Fruit fly (Drosophila melanogaster) whole organism, embryonic: ENCODE data around the gene CG2681.
A peak's percentile ranks its signal among the peaks of the same experiment; 100 is the strongest.

Source experiments
- ATbp ChIP-seq: fragments of 200-800 bp; sonication (Bioruptor generic); optimal IDR thresholded peaks from 2 replicates; lab custom pipeline; 2017; ENCODE audit warnings: missing biosample characterization, mild to moderate bottlenecking, missing genetic modification characterization, missing genetic modification reagents
- Antp ChIP-seq: fragments of 200-800 bp; sonication (Bioruptor generic); optimal IDR thresholded peaks from 3 replicates; lab custom pipeline; 2016; ENCODE audit warnings: missing biosample characterization, missing genetic modification characterization
- CG10267 ChIP-seq: fragments of 200-800 bp; sonication (Bioruptor generic); optimal IDR thresholded peaks from 2 replicates; lab custom pipeline; 2018; ENCODE audit warnings: missing biosample characterization, mild to moderate bottlenecking, missing genetic modification characterization, moderate library complexity
- CG10321 ChIP-seq: fragments of 200-800 bp; sonication (Bioruptor generic); IDR thresholded peaks from 2 replicates; pipeline ENCODE4 v1.3.6; 2022; ENCODE audit warnings: missing biosample characterization, missing genetic modification characterization
- CG13424 ChIP-seq: fragments of 200-800 bp; sonication (Bioruptor generic); optimal IDR thresholded peaks from 2 replicates; lab custom pipeline; 2019; ENCODE audit warnings: missing biosample characterization, mild to moderate bottlenecking, missing genetic modification characterization, moderate library complexity
- CG2116 ChIP-seq: fragments of 200-800 bp; sonication (Bioruptor generic); optimal IDR thresholded peaks from 3 replicates; lab custom pipeline; 2018; ENCODE audit warnings: missing biosample characterization, mild to moderate bottlenecking, missing genetic modification characterization
- CG2199 ChIP-seq: fragments of 200-800 bp; sonication (Bioruptor generic); IDR thresholded peaks from 3 replicates; pipeline ENCODE4 v1.3.6; 2022; ENCODE audit warnings: missing biosample characterization, missing genetic modification characterization
- CG32767 ChIP-seq: fragments of 200-800 bp; sonication (Bioruptor generic); IDR thresholded peaks from 2 replicates; pipeline ENCODE4 v1.3.6; 2022; ENCODE audit warnings: missing biosample characterization, missing genetic modification characterization
- CG34376 ChIP-seq: fragments of 200-800 bp; sonication (Bioruptor generic); optimal IDR thresholded peaks from 2 replicates; lab custom pipeline; 2018; ENCODE audit warnings: missing biosample characterization, mild to moderate bottlenecking, missing genetic modification characterization
- CG9932 ChIP-seq: fragments of 200-800 bp; sonication (Bioruptor generic); IDR thresholded peaks from 2 replicates; pipeline ENCODE4 v1.3.6; 2022; ENCODE audit warnings: missing biosample characterization, missing genetic modification characterization
- CHES-1-like ChIP-seq: fragments of 200-800 bp; sonication (Bioruptor generic); optimal IDR thresholded peaks from 2 replicates; lab custom pipeline; 2016; ENCODE audit warnings: missing biosample characterization, missing genetic modification characterization
- D19A ChIP-seq: fragments of 200-800 bp; optimal IDR thresholded peaks from 3 replicates; lab custom pipeline; 2019; ENCODE audit warnings: missing biosample characterization, mild to moderate bottlenecking, missing genetic modification characterization, moderate library complexity
- Doc2 ChIP-seq: fragments of 200-800 bp; sonication (Bioruptor generic); IDR thresholded peaks from 2 replicates; pipeline ENCODE4 v1.3.6; 2022; ENCODE audit warnings: missing biosample characterization, missing genetic modification characterization
- Eip74EF ChIP-seq, 2 experiments: fragments of 200-800 bp in 1 of 2; fragments of >200 bp in 1 of 2; sonication (Bioruptor generic) in 1 of 2; optimal IDR thresholded peaks; 2 replicates each; lab custom pipeline; 2017 to 2019; ENCODE audit warnings: missing biosample characterization in 2 of 2, missing genetic modification characterization in 2 of 2, mild to moderate bottlenecking in 1 of 2, moderate library complexity in 1 of 2
- Lim3 ChIP-seq: fragments of 200-800 bp; sonication (Bioruptor generic); IDR thresholded peaks from 2 replicates; pipeline ENCODE4 v1.3.6; 2022; ENCODE audit warnings: missing biosample characterization, missing genetic modification characterization
- Max ChIP-seq: fragments of 200-800 bp; sonication (Bioruptor generic); optimal IDR thresholded peaks from 2 replicates; lab custom pipeline; 2016; ENCODE audit warnings: missing biosample characterization, mild to moderate bottlenecking, missing genetic modification characterization
- Mrtf ChIP-seq: fragments of 200-800 bp; sonication (Bioruptor generic); IDR thresholded peaks from 3 replicates; pipeline ENCODE4 v1.3.6; 2022; ENCODE audit warnings: missing biosample characterization, missing genetic modification characterization
- NC2β ChIP-seq: fragments of 200-800 bp; sonication (Bioruptor generic); optimal IDR thresholded peaks from 2 replicates; lab custom pipeline; 2016; ENCODE audit warnings: missing biosample characterization, missing genetic modification characterization
- Oli ChIP-seq: fragments of 200-800 bp; sonication (Bioruptor generic); optimal IDR thresholded peaks from 2 replicates; lab custom pipeline; 2018; ENCODE audit warnings: missing biosample characterization, mild to moderate bottlenecking, missing genetic modification characterization, moderate library complexity
- Rfx ChIP-seq: fragments of 200-800 bp; sonication (Bioruptor generic); IDR thresholded peaks from 2 replicates; pipeline ENCODE4 v1.3.6; 2022; ENCODE audit warnings: missing biosample characterization, missing genetic modification characterization
- Rx ChIP-seq: fragments of 200-800 bp; sonication (Bioruptor generic); IDR thresholded peaks from 2 replicates; pipeline ENCODE4 v1.3.6; 2022; ENCODE audit warnings: missing biosample characterization, missing genetic modification characterization
- Sin3A ChIP-seq: fragments of >200 bp; optimal IDR thresholded peaks from 2 replicates; lab custom pipeline; 2018
- TFAM ChIP-seq: fragments of 200-800 bp; sonication (Bioruptor generic); optimal IDR thresholded peaks from 2 replicates; lab custom pipeline; 2017; ENCODE audit warnings: missing biosample characterization, missing genetic modification characterization, inconsistent platforms
- Trl ChIP-seq, 3 experiments: fragments of >200 bp in 2 of 3; fragments of 200-800 bp in 1 of 3; sonication (Bioruptor generic) in 1 of 3; optimal IDR thresholded peaks; 2 replicates in 1 of 3; 3 replicates in 2 of 3; lab custom pipeline; 2016 to 2017; ENCODE audit warnings: missing biosample characterization in 1 of 3, missing genetic modification characterization in 1 of 3
- ac ChIP-seq: fragments of 200-800 bp; sonication (Bioruptor generic); optimal IDR thresholded peaks from 3 replicates; lab custom pipeline; 2017; ENCODE audit warnings: missing biosample characterization, mild to moderate bottlenecking, missing genetic modification characterization
- bcd ChIP-seq: fragments of 200-800 bp; sonication (Bioruptor generic); optimal IDR thresholded peaks from 2 replicates; lab custom pipeline; 2017; ENCODE audit warnings: missing biosample characterization, mild to moderate bottlenecking, missing genetic modification characterization
- caup ChIP-seq: fragments of 200-800 bp; sonication (Bioruptor generic); optimal IDR thresholded peaks from 3 replicates; lab custom pipeline; 2017; ENCODE audit warnings: missing biosample characterization, mild to moderate bottlenecking, missing genetic modification characterization, moderate library complexity; ENCODE audit not compliant: severe bottlenecking
- corto ChIP-seq: fragments of 200-800 bp; sonication (Bioruptor generic); optimal IDR thresholded peaks from 2 replicates; lab custom pipeline; 2016; ENCODE audit warnings: missing biosample characterization, mild to moderate bottlenecking, missing genetic modification characterization, moderate library complexity
- crc ChIP-seq: fragments of 200-800 bp; sonication (Bioruptor generic); optimal IDR thresholded peaks from 2 replicates; lab custom pipeline; 2016; ENCODE audit warnings: missing biosample characterization, missing genetic modification characterization
- danr ChIP-seq: fragments of 200-800 bp; sonication (Bioruptor generic); IDR thresholded peaks from 2 replicates; pipeline ENCODE4 v1.3.6; 2022; ENCODE audit warnings: missing biosample characterization, missing genetic modification characterization
- emc ChIP-seq: fragments of 200-800 bp; sonication (Bioruptor generic); optimal IDR thresholded peaks from 2 replicates; lab custom pipeline; 2016; ENCODE audit warnings: missing biosample characterization, missing genetic modification characterization
- ems ChIP-seq: fragments of 200-800 bp; sonication (Bioruptor generic); optimal IDR thresholded peaks from 3 replicates; lab custom pipeline; 2016; ENCODE audit warnings: missing biosample characterization, missing genetic modification characterization
- exex ChIP-seq: fragments of 200-800 bp; sonication (Bioruptor generic); optimal IDR thresholded peaks from 4 replicates; lab custom pipeline; 2018; ENCODE audit warnings: missing biosample characterization, mild to moderate bottlenecking, missing genetic modification characterization, moderate library complexity
- fd102C ChIP-seq: fragments of 200-800 bp; sonication (Bioruptor generic); optimal IDR thresholded peaks from 2 replicates; lab custom pipeline; 2018; ENCODE audit warnings: missing biosample characterization, mild to moderate bottlenecking, missing genetic modification characterization, moderate library complexity
- gcm2 ChIP-seq: fragments of 200-800 bp; sonication (Bioruptor generic); optimal IDR thresholded peaks from 2 replicates; lab custom pipeline; 2016; ENCODE audit warnings: missing biosample characterization, missing genetic modification characterization
- grau ChIP-seq: fragments of 200-800 bp; optimal IDR thresholded peaks from 3 replicates; lab custom pipeline; 2019; ENCODE audit warnings: missing biosample characterization, mild to moderate bottlenecking, missing genetic modification characterization, moderate library complexity
- gsb ChIP-seq: fragments of 200-800 bp; sonication (Bioruptor generic); IDR thresholded peaks from 2 replicates; pipeline ENCODE4 v1.3.6; 2022; ENCODE audit warnings: missing biosample characterization, missing genetic modification characterization
- hbn ChIP-seq: fragments of 200-800 bp; sonication (Bioruptor generic); IDR thresholded peaks from 2 replicates; pipeline ENCODE4 v1.3.6; 2022; ENCODE audit warnings: missing biosample characterization, missing genetic modification characterization; ENCODE audit not compliant: partially characterized antibody
- her ChIP-seq: fragments of 200-800 bp; sonication (Bioruptor generic); optimal IDR thresholded peaks from 2 replicates; lab custom pipeline; 2016; ENCODE audit warnings: missing biosample characterization, missing genetic modification characterization
- insv ChIP-seq, 2 experiments: fragments of 200-800 bp; sonication (Bioruptor generic); optimal IDR thresholded peaks; 3 replicates each; lab custom pipeline; 2016 to 2018; ENCODE audit warnings: missing biosample characterization in 2 of 2, missing genetic modification characterization in 2 of 2
- p53 ChIP-seq: fragments of 200-800 bp; sonication (Bioruptor generic); optimal IDR thresholded peaks from 2 replicates; lab custom pipeline; 2016; ENCODE audit warnings: missing biosample characterization, missing genetic modification characterization
- pan ChIP-seq, 4 experiments: fragments of >200 bp in 3 of 4; fragments of 200-800 bp in 1 of 4; sonication (Bioruptor generic) in 1 of 4; optimal IDR thresholded peaks in 3 of 4; IDR thresholded peaks in 1 of 4; 2 replicates each; pipeline versions ENCODE4 v1.3.6 to Lab custom; 2017 to 2022; ENCODE audit warnings: missing biosample characterization in 2 of 4, missing genetic modification characterization in 2 of 4, mixed read lengths in 1 of 4
- pita ChIP-seq: fragments of 200-800 bp; sonication (Bioruptor generic); optimal IDR thresholded peaks from 2 replicates; lab custom pipeline; 2017; ENCODE audit warnings: missing biosample characterization, mild to moderate bottlenecking, missing genetic modification characterization
- schlank ChIP-seq: fragments of 200-800 bp; sonication (Bioruptor generic); optimal IDR thresholded peaks from 2 replicates; lab custom pipeline; 2018; ENCODE audit warnings: missing biosample characterization, mild to moderate bottlenecking, missing genetic modification characterization
- scrt ChIP-seq: fragments of 200-800 bp; sonication (Bioruptor generic); optimal IDR thresholded peaks from 2 replicates; lab custom pipeline; 2018; ENCODE audit warnings: missing biosample characterization, mild to moderate bottlenecking, missing genetic modification characterization, moderate library complexity
- sens ChIP-seq: fragments of 200-800 bp; sonication (Bioruptor generic); peaks from one replicate; lab custom pipeline; 2016; ENCODE audit warnings: missing biosample characterization, missing genetic modification characterization
- stc ChIP-seq: fragments of 200-800 bp; sonication (Bioruptor generic); IDR thresholded peaks from 2 replicates; pipeline ENCODE4 v1.3.6; 2022; ENCODE audit warnings: missing biosample characterization, missing genetic modification characterization
- tll ChIP-seq, 2 experiments: fragments of 200-800 bp in 1 of 2; fragments of >200 bp in 1 of 2; sonication (Bioruptor generic) in 1 of 2; optimal IDR thresholded peaks; 2 replicates each; lab custom pipeline; 2017 to 2019; ENCODE audit warnings: missing biosample characterization in 2 of 2, missing genetic modification characterization in 2 of 2, mild to moderate bottlenecking in 1 of 2, moderate library complexity in 1 of 2
- zfh1 ChIP-seq: fragments of 200-800 bp; sonication (Bioruptor generic); IDR thresholded peaks from 3 replicates; pipeline ENCODE4 v1.3.6; 2022; ENCODE audit warnings: missing biosample characterization, missing genetic modification characterization

Gene CG2681

DNA sequence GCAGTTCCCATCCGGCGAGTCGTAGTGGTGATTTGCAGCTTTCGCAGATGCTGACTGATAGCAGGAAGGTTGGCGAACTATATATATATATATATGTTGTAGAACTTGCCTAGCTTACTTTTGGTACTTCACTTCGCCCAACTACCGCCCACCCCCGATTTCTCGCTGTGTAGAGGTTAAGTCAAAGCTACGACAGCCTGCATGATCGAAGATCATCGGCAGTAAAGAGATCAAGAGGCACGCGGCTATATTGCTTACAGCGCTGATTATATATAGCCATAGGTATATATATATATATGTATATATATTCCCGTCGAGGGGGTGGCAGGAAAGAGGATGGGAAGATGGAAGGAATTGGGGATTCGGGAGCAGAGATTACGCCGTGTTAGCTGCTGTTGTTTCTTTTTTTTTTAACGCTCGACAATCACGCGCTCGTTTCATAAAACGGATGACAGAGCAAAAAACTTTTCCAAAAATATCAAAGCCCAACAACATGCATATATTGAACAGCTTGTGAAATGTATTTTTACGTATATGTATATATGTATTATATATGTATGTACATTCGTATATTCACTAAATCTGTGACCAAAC lies 45.8 kb upstream of the CG2681 start:
- TF ChIP-seq emc (GFP tag; lab: Kevin White, UChicago) (no peak), Antp (no peak), insv (GFP tag; optimal IDR thresholded peaks at IDR 0.05; lab: Kevin White, UChicago) (no peak), CG13424 (tag; lab: Kevin White, UChicago) (no peak), Rfx (GFP tag; lab: Robert Waterston, UW) (no peak), hbn (GFP tag; lab: Robert Waterston, UW) (no peak), CG34376 (GFP tag; lab: Kevin White, UChicago) (no peak), pan (optimal IDR thresholded peaks at IDR 0.05; lab: Kevin White, UChicago) (no peak), pan (GFP tag; optimal IDR thresholded peaks at IDR 0.05 in 1 of 2, IDR thresholded peaks at IDR 0.05 in 1 of 2) (peak in 1 of 2 experiments; percentile 7), danr (no peak), CG10321 (no peak), ATbp (GFP tag; lab: Kevin White, UChicago) (no peak), Sin3A (lab: Kevin White, UChicago) (no peak), TFAM (GFP tag; lab: Kevin White, UChicago) (no peak), zfh1 (GFP tag; lab: Robert Waterston, UW) (0 out of 3 replicates have a peak, but pooled peaks have one; percentile 12)

DNA sequence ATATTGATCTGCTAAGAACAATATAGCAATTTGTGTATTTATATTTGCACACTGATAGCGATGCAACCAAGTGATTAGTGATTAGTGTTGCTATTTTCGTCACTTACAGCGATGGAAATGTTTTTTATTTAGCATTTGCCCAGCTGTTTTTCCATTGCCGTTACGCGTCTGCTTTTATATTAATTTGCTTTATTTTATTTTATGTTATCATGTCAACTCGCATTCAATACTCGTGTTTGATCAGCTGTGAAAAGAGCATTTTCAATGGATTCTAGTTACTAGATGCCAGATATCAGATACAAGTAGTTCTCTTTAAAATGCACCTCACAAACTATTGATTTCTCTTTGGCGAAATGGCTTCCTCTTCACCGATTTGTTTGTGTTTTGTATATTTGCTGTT lies 45.1 kb upstream of the CG2681 start:
- TF ChIP-seq Lim3 (GFP tag; lab: Robert Waterston, UW) (no peak), sens (GFP tag; lab: Kevin White, UChicago) (peak; percentile 76), corto (no peak), bcd (GFP tag; lab: Kevin White, UChicago) (no peak), pita (GFP tag; lab: Kevin White, UChicago) (no peak), CG10267 (tag; lab: Kevin White, UChicago) (no peak), Trl (optimal IDR thresholded peaks at IDR 0.05; lab: Kevin White, UChicago) (no peak), Trl (GFP tag; optimal IDR thresholded peaks at IDR 0.05; lab: Kevin White, UChicago) (no peak), CG2199 (GFP tag; lab: Robert Waterston, UW) (no peak), schlank (peak; percentile 30), CG9932 (GFP tag; lab: Robert Waterston, UW) (no peak), Doc2 (GFP tag; lab: Robert Waterston, UW) (no peak), caup (peak; percentile 36), NC2β (GFP tag; lab: Kevin White, UChicago) (no peak), Rx (GFP tag; lab: Robert Waterston, UW) (no peak), CG2116 (GFP tag; lab: Kevin White, UChicago) (no peak), fd102C (no peak), ems (GFP tag; lab: Kevin White, UChicago) (no peak), ac (GFP tag; lab: Kevin White, UChicago) (no peak), Mrtf (GFP tag; lab: Robert Waterston, UW) (no peak), Max (no peak), crc (GFP tag; lab: Kevin White, UChicago) (no peak), her (no peak), Oli (tag; lab: Kevin White, UChicago) (no peak), gsb (no peak), grau (tag; lab: Kevin White, UChicago) (no peak), CG32767 (GFP tag; lab: Robert Waterston, UW) (no peak), CG34376 (GFP tag; lab: Kevin White, UChicago) (peak; percentile 30), stc (GFP tag; lab: Robert Waterston, UW) (no peak), p53 (GFP tag; lab: Kevin White, UChicago) (no peak), exex (tag; lab: Kevin White, UChicago) (no peak), gcm2 (GFP tag; lab: Kevin White, UChicago) (no peak), D19A (no peak), tll (GFP tag; optimal IDR thresholded peaks at IDR 0.05; lab: Kevin White, UChicago) (no peak), Eip74EF (GFP tag; optimal IDR thresholded peaks at IDR 0.05; lab: Kevin White, UChicago) (no peak), scrt (GFP tag; lab: Kevin White, UChicago) (no peak), CHES-1-like (GFP tag; lab: Kevin White, UChicago) (no peak)
